Worm (Caenorhabditis elegans): ENCODE results near the gene K07H8.7.

K07H8.7 gene

ce11 chrIV:8251346-8251745 lies 8.5 kb downstream of the K07H8.7 start:
- no peak for TF ChIP-seq ets-4 (GFP tag; optimal IDR thresholded peaks at IDR 0.05)
- peak; percentile 74 for TF ChIP-seq nhr-80 (tag; optimal IDR thresholded peaks at IDR 0.05)

ce11 chrIV:8247341-8247740 lies 12.5 kb downstream of the K07H8.7 start:
- TF ChIP-seq snpc-1.3 (tag; optimal IDR thresholded peaks at IDR 0.05; ENCODE audit: insufficient read depth) (no peak), dpl-1 (GFP tag; optimal IDR thresholded peaks at IDR 0.05) (no peak), hlh-26 (GFP tag; conservative IDR thresholded peaks at IDR 0.05) (no peak), ceh-91 (GFP tag; IDR thresholded peaks at IDR 0.05) (no peak), F23B12.7 (tag; optimal IDR thresholded peaks at IDR 0.05; ENCODE audit: insufficient read depth) (no peak), K11D2.4 (GFP tag; IDR thresholded peaks at IDR 0.05) (no peak), Y53G8AR.9 (GFP tag; conservative IDR thresholded peaks at IDR 0.05) (no peak), ztf-26 (tag; optimal IDR thresholded peaks at IDR 0.05) (no peak), F57C9.4 (tag; optimal IDR thresholded peaks at IDR 0.05) (no peak), hrde-1 (tag; optimal IDR thresholded peaks at IDR 0.05; ENCODE audit: borderline replicate concordance) (no peak), F33H1.4 (GFP tag; IDR thresholded peaks at IDR 0.05) (no peak), ztf-6 (GFP tag; IDR thresholded peaks at IDR 0.05) (no peak), C06A6.2 (GFP tag; conservative IDR thresholded peaks at IDR 0.05) (no peak), ceh-100 (GFP tag; IDR thresholded peaks at IDR 0.05) (no peak), egl-44 (GFP tag; IDR thresholded peaks at IDR 0.05) (no peak), F22D6.2 (tag; optimal IDR thresholded peaks at IDR 0.05) (no peak), lag-1 (GFP tag; IDR thresholded peaks at IDR 0.05) (no peak), somi-1 (GFP tag; optimal IDR thresholded peaks at IDR 0.05) (no peak), unc-62 (GFP tag; optimal IDR thresholded peaks at IDR 0.05) (no peak)

ce11 chrIV:8244112-8244511 lies 15.7 kb downstream of the K07H8.7 start, which contains the start of gene T09A12.1:
Gene T09A12.1 (plus strand): TSS chrIV:8244412.
- TF ChIP-seq snpc-3.4 (tag; optimal IDR thresholded peaks at IDR 0.05) (no peak), somi-1 (GFP tag; optimal IDR thresholded peaks at IDR 0.05) (no peak), egl-18 (GFP tag; IDR thresholded peaks at IDR 0.05) (no peak), B0019.2 (GFP tag; conservative IDR thresholded peaks at IDR 0.05) (no peak), attf-6 (GFP tag; IDR thresholded peaks at IDR 0.05) (no peak), egrh-3 (GFP tag; IDR thresholded peaks at IDR 0.05) (no peak)

- no peak for TF ChIP-seq aptf-2 (GFP tag; conservative IDR thresholded peaks at IDR 0.05)
Observed at ce11 chrIV:8243599-8243998, 16.2 kb downstream of the K07H8.7 start, which contains the start of gene T09A12.8. Gene T09A12.8 (minus strand): TSS chrIV:8243699.

- TF ChIP-seq madf-10 (tag; optimal IDR thresholded peaks at IDR 0.05) (no peak), hsf-1 (GFP tag; IDR thresholded peaks at IDR 0.05) (no peak), attf-6 (GFP tag; IDR thresholded peaks at IDR 0.05) (no peak), ztf-25 (GFP tag; IDR thresholded peaks at IDR 0.05) (no peak), ztf-26 (tag; optimal IDR thresholded peaks at IDR 0.05) (no peak), B0019.2 (GFP tag; conservative IDR thresholded peaks at IDR 0.05) (no peak), cebp-1 (GFP tag; IDR thresholded peaks at IDR 0.05) (no peak), cebp-1 (tag; optimal IDR thresholded peaks at IDR 0.05) (no peak), madf-8 (GFP tag; conservative IDR thresholded peaks at IDR 0.05) (no peak), Y53G8AR.9 (GFP tag; conservative IDR thresholded peaks at IDR 0.05) (no peak)
Observed at ce11 chrIV:8243170-8243569, 16.6 kb downstream of the K07H8.7 start.

Data from whole organism, young adult.